Fruit fly (Drosophila melanogaster): Measurements from ENCODE around the gene Ncc69.

Ncc69 gene

DNA sequence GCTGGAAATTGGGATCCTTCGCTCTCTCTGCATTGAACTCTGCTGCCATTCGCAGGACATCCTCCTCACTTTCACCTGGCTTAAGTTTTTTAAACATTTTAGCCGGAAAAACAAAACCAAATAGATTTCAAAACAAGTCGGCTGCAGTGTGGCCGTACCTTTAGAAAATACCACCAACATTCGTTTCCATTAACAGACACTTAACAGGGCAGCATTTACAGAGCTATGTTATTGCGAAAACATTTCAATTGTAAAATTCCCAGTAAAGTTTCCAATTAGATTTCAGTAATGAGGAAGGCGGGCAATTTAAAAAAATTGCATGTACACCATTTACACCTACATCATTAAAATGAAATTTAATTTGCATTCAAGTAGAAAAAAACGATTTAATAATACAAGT is 7.9 kb upstream of the Ncc69 start, which contains the start of gene CG32104 (continued):
- TF ChIP-seq Ets97D (GFP tag; optimal IDR thresholded peaks at IDR 0.05) = peak; percentile 21
- TF ChIP-seq exex (tag; optimal IDR thresholded peaks at IDR 0.05) = peak; percentile 60
- TF ChIP-seq CG13775 (GFP tag; optimal IDR thresholded peaks at IDR 0.05) = no peak
- TF ChIP-seq Hmx (GFP tag; optimal IDR thresholded peaks at IDR 0.05) = no peak
- peak; percentile 63 for TF ChIP-seq CG15514 (GFP tag; optimal IDR thresholded peaks at IDR 0.05)
- TF ChIP-seq gfzf (GFP tag; optimal IDR thresholded peaks at IDR 0.05) = peak; percentile 76

DNA sequence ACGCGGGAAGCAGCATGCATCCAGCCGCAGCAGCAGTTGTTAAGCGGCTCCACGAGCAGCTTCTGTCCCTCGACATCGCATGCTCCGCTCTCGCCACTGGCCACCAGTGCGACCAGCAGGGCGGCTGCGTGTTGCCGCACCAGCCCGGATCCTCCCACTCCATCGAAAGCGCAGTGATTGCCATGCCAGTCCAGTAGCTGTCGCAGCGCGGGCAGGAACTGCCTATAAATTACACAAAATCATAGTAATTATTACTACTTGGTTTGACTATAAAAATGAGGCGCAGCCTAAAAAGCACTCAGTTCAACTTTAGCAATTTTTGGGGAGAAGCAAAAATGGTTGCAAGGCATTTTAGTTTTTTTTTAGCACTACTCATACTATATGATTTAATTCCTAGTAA is 4.6 kb upstream of the Ncc69 start, which contains the start of gene Obp69a:
Gene Obp69a (plus strand): TSS at position 301 of the 400 bp plus-strand sequence.
- TF ChIP-seq gce (GFP tag; IDR thresholded peaks at IDR 0.05) (no peak), CG12391 (tag; optimal IDR thresholded peaks at IDR 0.05) (no peak), dysf (GFP tag; IDR thresholded peaks at IDR 0.05) (no peak), NFAT (GFP tag; IDR thresholded peaks at IDR 0.05) (0 out of 2 replicates have a peak, but pooled peaks have one; percentile 2), CG6683 (GFP tag; optimal IDR thresholded peaks at IDR 0.05) (no peak)

DNA sequence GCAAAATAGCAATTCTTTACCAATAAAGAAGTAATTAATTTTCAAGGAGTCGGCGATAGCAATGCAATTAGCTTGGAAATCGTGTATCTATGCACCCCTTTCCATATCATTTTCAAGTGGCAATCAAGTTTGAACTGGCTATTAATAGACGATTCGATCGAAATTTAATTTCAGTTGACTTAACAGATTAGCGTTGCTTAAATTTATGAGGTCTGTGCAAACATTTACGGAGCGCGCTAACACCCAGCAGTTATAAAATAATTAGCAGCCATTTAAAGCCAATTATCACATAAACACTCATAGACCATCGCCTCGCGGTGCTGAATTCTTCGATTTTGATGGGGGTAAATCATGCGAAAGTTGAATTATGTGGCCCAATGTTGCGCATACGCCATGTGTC is 1.5 kb upstream of the Ncc69 start:
- TF ChIP-seq tin (GFP tag; optimal IDR thresholded peaks at IDR 0.05) (no peak), Oaz (GFP tag; IDR thresholded peaks at IDR 0.05) (no peak), Med (GFP tag) (peak; percentile 63), eve (GFP tag; optimal IDR thresholded peaks at IDR 0.05) (peak in 1 of 2 experiments; percentile 48), CG9876 (GFP tag; optimal IDR thresholded peaks at IDR 0.05) (no peak), maf-S (GFP tag; optimal IDR thresholded peaks at IDR 0.05) (no peak), CG1529 (GFP tag; optimal IDR thresholded peaks at IDR 0.05) (no peak), CG7987 (GFP tag; optimal IDR thresholded peaks at IDR 0.05) (peak; percentile 37), Spps (tag; optimal IDR thresholded peaks at IDR 0.05) (no peak), bcd (GFP tag; optimal IDR thresholded peaks at IDR 0.05) (no peak), CG7928 (GFP tag; optimal IDR thresholded peaks at IDR 0.05) (no peak), B-H1 (GFP tag; IDR thresholded peaks at IDR 0.05) (no peak), CG13296 (GFP tag; optimal IDR thresholded peaks at IDR 0.05) (peak; percentile 18), Gug (GFP tag; IDR thresholded peaks at IDR 0.05) (no peak), Asciz (GFP tag; optimal IDR thresholded peaks at IDR 0.05) (peak; percentile 17), fd102C (GFP tag; optimal IDR thresholded peaks at IDR 0.05) (no peak), CG18262 (tag; optimal IDR thresholded peaks at IDR 0.05) (no peak), Vsx1 (GFP tag; optimal IDR thresholded peaks at IDR 0.05) (peak; percentile 66), Drgx (GFP tag; IDR thresholded peaks at IDR 0.05) (no peak), Sox102F (GFP tag; optimal IDR thresholded peaks at IDR 0.05) (no peak), vnd (GFP tag; IDR thresholded peaks at IDR 0.05; ENCODE audit: partially characterized antibody) (no peak), lab (GFP tag; optimal IDR thresholded peaks at IDR 0.05) (peak; percentile 19), salm (tag; optimal IDR thresholded peaks at IDR 0.05) (no peak), CG18011 (GFP tag; optimal IDR thresholded peaks at IDR 0.05) (no peak), trem (tag; optimal IDR thresholded peaks at IDR 0.05) (no peak), PHDP (tag; optimal IDR thresholded peaks at IDR 0.05) (peak; percentile 37), ara (GFP tag; IDR thresholded peaks at IDR 0.05) (no peak), hth (optimal IDR thresholded peaks at IDR 0.05) (no peak), CrebB (tag; optimal IDR thresholded peaks at IDR 0.05) (no peak), CG8359 (GFP tag; optimal IDR thresholded peaks at IDR 0.05; ENCODE audit: borderline replicate concordance) (no peak), dysf (GFP tag; IDR thresholded peaks at IDR 0.05) (no peak), Antp (GFP tag; optimal IDR thresholded peaks at IDR 0.05) (no peak), gro (GFP tag; optimal IDR thresholded peaks at IDR 0.05) (peak; percentile 26), CG12071 (GFP tag; optimal IDR thresholded peaks at IDR 0.05) (peak; percentile 43), Dad (GFP tag; optimal IDR thresholded peaks at IDR 0.05) (no peak), ro (GFP tag; IDR thresholded peaks at IDR 0.05) (no peak), B-H2 (GFP tag; optimal IDR thresholded peaks at IDR 0.05) (no peak), CG9437 (GFP tag; optimal IDR thresholded peaks at IDR 0.05) (no peak)

Data from whole organism, embryonic.